Fruit fly (Drosophila melanogaster): ENCODE measurements around the gene CG15533.

Gene CG15533

dm6 chr3R:30465775-30466494 is 37.3 kb downstream of the CG15533 start, which contains the start of gene PH4alphaEFB (continued):
- TF ChIP-seq jing (GFP tag; optimal IDR thresholded peaks at IDR 0.05) (no peak), HLH54F (GFP tag; optimal IDR thresholded peaks at IDR 0.05) (no peak), dm (GFP tag; optimal IDR thresholded peaks at IDR 0.05) (no peak), Ravus (GFP tag; IDR thresholded peaks at IDR 0.05) (no peak), CG3838 (GFP tag; optimal IDR thresholded peaks at IDR 0.05) (no peak), pum (GFP tag; optimal IDR thresholded peaks at IDR 0.05) (no peak), peb (GFP tag; IDR thresholded peaks at IDR 0.05) (no peak), Hmr (GFP tag; optimal IDR thresholded peaks at IDR 0.05) (peak; percentile 0), CkIIα-i1 (GFP tag; IDR thresholded peaks at IDR 0.05) (no peak), Fer2 (tag; optimal IDR thresholded peaks at IDR 0.05) (no peak), Bteb2 (GFP tag; optimal IDR thresholded peaks at IDR 0.05) (no peak), HLH3B (GFP tag; IDR thresholded peaks at IDR 0.05) (no peak), lilli (GFP tag; optimal IDR thresholded peaks at IDR 0.05) (no peak), caup (GFP tag; optimal IDR thresholded peaks at IDR 0.05; ENCODE audit: severe bottlenecking) (no peak), CG6175 (GFP tag; IDR thresholded peaks at IDR 0.05) (no peak), Sox102F (GFP tag; optimal IDR thresholded peaks at IDR 0.05) (no peak), CG14441 (GFP tag; IDR thresholded peaks at IDR 0.05) (no peak), CG33213 (GFP tag; optimal IDR thresholded peaks at IDR 0.05) (no peak), dati (GFP tag; IDR thresholded peaks at IDR 0.05) (no peak), otp (GFP tag; IDR thresholded peaks at IDR 0.05) (no peak), shn (GFP tag; optimal IDR thresholded peaks at IDR 0.05) (no peak), Gsc (GFP tag; IDR thresholded peaks at IDR 0.05) (no peak), CG3065 (GFP tag; optimal IDR thresholded peaks at IDR 0.05) (no peak), CG10431 (GFP tag; optimal IDR thresholded peaks at IDR 0.05) (peak; percentile 5), CG13775 (GFP tag; optimal IDR thresholded peaks at IDR 0.05) (no peak), chinmo (GFP tag; IDR thresholded peaks at IDR 0.05; ENCODE audit: partially characterized antibody) (peak; percentile 56; the same call in 1 of the 4 replicates), dan (GFP tag; IDR thresholded peaks at IDR 0.05) (no peak), CG7963 (GFP tag; IDR thresholded peaks at IDR 0.05; ENCODE audit: partially characterized antibody) (no peak), kah (GFP tag; optimal IDR thresholded peaks at IDR 0.05) (no peak), HLH4C (GFP tag; IDR thresholded peaks at IDR 0.05; ENCODE audit: partially characterized antibody) (0 out of 3 replicates have a peak, but pooled peaks have one; percentile 37), B-H1 (GFP tag; IDR thresholded peaks at IDR 0.05) (no peak), tio (GFP tag; optimal IDR thresholded peaks at IDR 0.05) (no peak), cg (GFP tag; optimal IDR thresholded peaks at IDR 0.05) (no peak), zen (tag; optimal IDR thresholded peaks at IDR 0.05) (no peak), Dad (GFP tag; optimal IDR thresholded peaks at IDR 0.05) (no peak), Abd-B (GFP tag; optimal IDR thresholded peaks at IDR 0.05) (no peak), CG7372 (GFP tag; IDR thresholded peaks at IDR 0.05) (no peak), crol (GFP tag; IDR thresholded peaks at IDR 0.05) (no peak), CG10462 (GFP tag; optimal IDR thresholded peaks at IDR 0.05) (no peak), Kr (GFP tag; optimal IDR thresholded peaks at IDR 0.05) (no peak), CG14860 (GFP tag; IDR thresholded peaks at IDR 0.05; ENCODE audit: partially characterized antibody) (no peak), Dll (GFP tag; IDR thresholded peaks at IDR 0.05; ENCODE audit: partially characterized antibody) (peak; percentile 22; the same call in 1 of the 4 replicates), CG5953 (GFP tag; IDR thresholded peaks at IDR 0.05) (0 out of 2 replicates have a peak, but pooled peaks have one; percentile 15), Dp (GFP tag; optimal IDR thresholded peaks at IDR 0.05) (peak; percentile 85), ara (GFP tag; IDR thresholded peaks at IDR 0.05) (no peak), CG3163 (GFP tag; optimal IDR thresholded peaks at IDR 0.05) (peak; percentile 99), CG1647 (GFP tag; optimal IDR thresholded peaks at IDR 0.05) (no peak), Doc2 (GFP tag; IDR thresholded peaks at IDR 0.05) (no peak), dimm (GFP tag; IDR thresholded peaks at IDR 0.05) (no peak), Max (GFP tag; optimal IDR thresholded peaks at IDR 0.05) (no peak), CG11696 (GFP tag; IDR thresholded peaks at IDR 0.05) (no peak)

Measured in whole organism, embryonic.